Fruit fly (Drosophila melanogaster) whole organism, prepupa: ENCODE measurements around the gene Spn28Da.

Source experiments
- Blimp-1 ChIP-seq: fragments of 200-800 bp; sonication (Bioruptor generic); optimal IDR thresholded peaks from 3 replicates; lab custom pipeline; 2017; ENCODE audit warnings: missing biosample characterization, missing genetic modification characterization, mild to moderate bottlenecking, moderate library complexity, missing genetic modification reagents
- CG10631 ChIP-seq: fragments of 200-800 bp; sonication (Bioruptor generic); optimal IDR thresholded peaks from 2 replicates; lab custom pipeline; 2016; ENCODE audit warnings: missing biosample characterization, missing genetic modification characterization
- CG10669 ChIP-seq: fragments of 200-800 bp; sonication (Bioruptor generic); optimal IDR thresholded peaks from 3 replicates; lab custom pipeline; 2018; ENCODE audit warnings: missing biosample characterization, mild to moderate bottlenecking, missing genetic modification characterization, moderate library complexity
- CG11294 ChIP-seq: fragments of 200-800 bp; sonication (Bioruptor generic); IDR thresholded peaks from 2 replicates; pipeline ENCODE4 v1.3.6; 2022; ENCODE audit warnings: missing biosample characterization, missing genetic modification characterization
- CG11902 ChIP-seq: fragments of 200-800 bp; sonication (Bioruptor generic); optimal IDR thresholded peaks from 3 replicates; lab custom pipeline; 2016; ENCODE audit warnings: missing biosample characterization, missing genetic modification characterization
- CG15336 ChIP-seq: fragments of 200-800 bp; sonication (Bioruptor generic); IDR thresholded peaks from 2 replicates; pipeline ENCODE4 v1.3.6; 2022; ENCODE audit warnings: missing biosample characterization, missing genetic modification characterization
- CG16779 ChIP-seq: fragments of 200-800 bp; sonication (Bioruptor generic); optimal IDR thresholded peaks from 3 replicates; lab custom pipeline; 2017; ENCODE audit warnings: missing biosample characterization, mild to moderate bottlenecking, missing genetic modification characterization
- CG31627 ChIP-seq: fragments of 200-800 bp; sonication (Bioruptor generic); optimal IDR thresholded peaks from 3 replicates; lab custom pipeline; 2016; ENCODE audit warnings: missing biosample characterization, missing genetic modification characterization
- CG32006 ChIP-seq: fragments of 200-800 bp; sonication (Bioruptor generic); optimal IDR thresholded peaks from 3 replicates; lab custom pipeline; 2017; ENCODE audit warnings: missing biosample characterization, mild to moderate bottlenecking, missing genetic modification characterization
- CG3919 ChIP-seq: fragments of 200-800 bp; sonication (Bioruptor generic); optimal IDR thresholded peaks from 3 replicates; lab custom pipeline; 2016; ENCODE audit warnings: missing biosample characterization, missing genetic modification characterization
- CG4318 ChIP-seq: fragments of 200-800 bp; sonication (Bioruptor generic); optimal IDR thresholded peaks from 3 replicates; lab custom pipeline; 2017; ENCODE audit warnings: missing biosample characterization, mild to moderate bottlenecking, missing genetic modification characterization
- CG6163 ChIP-seq: fragments of 200-800 bp; sonication (Bioruptor generic); IDR thresholded peaks from 3 replicates; pipeline ENCODE4 v1.3.6; 2022; ENCODE audit warnings: missing biosample characterization, missing genetic modification characterization
- CG6792 ChIP-seq: fragments of 200-800 bp; sonication (Bioruptor generic); optimal IDR thresholded peaks from 3 replicates; lab custom pipeline; 2016; ENCODE audit warnings: missing biosample characterization, missing genetic modification characterization
- CG6808 ChIP-seq: fragments of 200-800 bp; sonication (Bioruptor generic); optimal IDR thresholded peaks from 3 replicates; lab custom pipeline; 2017; ENCODE audit warnings: missing biosample characterization, missing genetic modification characterization, mild to moderate bottlenecking, moderate library complexity, missing genetic modification reagents
- CG6854 ChIP-seq: fragments of 200-800 bp; sonication (Bioruptor generic); optimal IDR thresholded peaks from 2 replicates; lab custom pipeline; 2017; ENCODE audit warnings: missing biosample characterization, mild to moderate bottlenecking, missing genetic modification characterization
- CG7368 ChIP-seq: fragments of 200-800 bp; sonication (Bioruptor generic); optimal IDR thresholded peaks from 3 replicates; lab custom pipeline; 2016; ENCODE audit warnings: missing biosample characterization, missing genetic modification characterization
- CG8319 ChIP-seq: fragments of 200-800 bp; sonication (Bioruptor generic); optimal IDR thresholded peaks from 3 replicates; lab custom pipeline; 2016; ENCODE audit warnings: missing biosample characterization, missing genetic modification characterization
- CG8632 ChIP-seq: fragments of 200-800 bp; sonication (Bioruptor generic); optimal IDR thresholded peaks from 3 replicates; lab custom pipeline; 2016; ENCODE audit warnings: missing biosample characterization, missing genetic modification characterization
- CG9139 ChIP-seq: fragments of 200-800 bp; sonication (Bioruptor generic); optimal IDR thresholded peaks from 3 replicates; lab custom pipeline; 2017; ENCODE audit warnings: missing biosample characterization, mild to moderate bottlenecking, missing genetic modification characterization
- Eip75B ChIP-seq: fragments of 200-800 bp; sonication (Bioruptor generic); optimal IDR thresholded peaks from 3 replicates; lab custom pipeline; 2016; ENCODE audit warnings: missing biosample characterization, missing genetic modification characterization
- Eip78C ChIP-seq: fragments of 200-800 bp; sonication (Bioruptor generic); peaks from one replicate; lab custom pipeline; 2016; ENCODE audit warnings: missing biosample characterization, missing genetic modification characterization
- Ets21C ChIP-seq: fragments of 200-800 bp; sonication (Bioruptor generic); optimal IDR thresholded peaks from 3 replicates; lab custom pipeline; 2016; ENCODE audit warnings: missing biosample characterization, missing genetic modification characterization
- Ets96B ChIP-seq: fragments of 200-800 bp; optimal IDR thresholded peaks from 2 replicates; lab custom pipeline; 2019; ENCODE audit warnings: missing biosample characterization, mild to moderate bottlenecking, missing genetic modification characterization, moderate library complexity
- Hr38 ChIP-seq: sonication (Bioruptor generic); optimal IDR thresholded peaks from 2 replicates; lab custom pipeline; 2016; ENCODE audit warnings: missing biosample characterization, missing genetic modification characterization
- Hr39 ChIP-seq: fragments of 200-800 bp; sonication (Bioruptor generic); optimal IDR thresholded peaks from 2 replicates; lab custom pipeline; 2016; ENCODE audit warnings: missing biosample characterization, missing genetic modification characterization
- Lpt ChIP-seq: fragments of 200-800 bp; sonication (Bioruptor generic); optimal IDR thresholded peaks from 3 replicates; lab custom pipeline; 2016; ENCODE audit warnings: missing biosample characterization, missing genetic modification characterization
- Met ChIP-seq: fragments of 200-800 bp; sonication (Bioruptor generic); optimal IDR thresholded peaks from 3 replicates; lab custom pipeline; 2016; ENCODE audit warnings: missing biosample characterization, missing genetic modification characterization
- Smox ChIP-seq: fragments of 200-800 bp; sonication (Bioruptor generic); optimal IDR thresholded peaks from 3 replicates; lab custom pipeline; 2016; ENCODE audit warnings: missing biosample characterization, missing genetic modification characterization
- Sox102F ChIP-seq: fragments of 200-800 bp; sonication (Bioruptor generic); optimal IDR thresholded peaks from 2 replicates; lab custom pipeline; 2016; ENCODE audit warnings: missing biosample characterization, mild to moderate bottlenecking, missing genetic modification characterization
- Sox14 ChIP-seq: fragments of 200-800 bp; sonication (Bioruptor generic); optimal IDR thresholded peaks from 3 replicates; lab custom pipeline; 2016; ENCODE audit warnings: missing biosample characterization, missing genetic modification characterization
- acj6 ChIP-seq: fragments of 200-800 bp; sonication (Bioruptor generic); optimal IDR thresholded peaks from 3 replicates; lab custom pipeline; 2016; ENCODE audit warnings: missing biosample characterization, missing genetic modification characterization
- cyc ChIP-seq: fragments of 200-800 bp; sonication (Bioruptor generic); optimal IDR thresholded peaks from 3 replicates; lab custom pipeline; 2016; ENCODE audit warnings: missing biosample characterization, missing genetic modification characterization
- dac ChIP-seq: fragments of 200-800 bp; sonication (Bioruptor generic); optimal IDR thresholded peaks from 2 replicates; lab custom pipeline; 2017; ENCODE audit warnings: missing biosample characterization, mild to moderate bottlenecking, missing genetic modification characterization
- dsx ChIP-seq: fragments of 200-800 bp; optimal IDR thresholded peaks from 3 replicates; lab custom pipeline; 2019; ENCODE audit warnings: missing biosample characterization, mild to moderate bottlenecking, missing genetic modification characterization, moderate library complexity; ENCODE audit not compliant: poor library complexity, severe bottlenecking
- eg ChIP-seq: fragments of 200-800 bp; sonication (Bioruptor generic); IDR thresholded peaks from 3 replicates; pipeline ENCODE4 v1.3.6; 2022; ENCODE audit warnings: missing biosample characterization, missing genetic modification characterization
- esn ChIP-seq: fragments of 200-800 bp; sonication (Bioruptor generic); optimal IDR thresholded peaks from 2 replicates; lab custom pipeline; 2016; ENCODE audit warnings: missing biosample characterization, mild to moderate bottlenecking, missing genetic modification characterization, moderate library complexity
- fd59A ChIP-seq: fragments of 200-800 bp; sonication (Bioruptor generic); optimal IDR thresholded peaks from 2 replicates; lab custom pipeline; 2017; ENCODE audit warnings: missing biosample characterization, mild to moderate bottlenecking, missing genetic modification characterization, missing genetic modification reagents
- fd85E ChIP-seq: fragments of 200-800 bp; sonication (Bioruptor generic); optimal IDR thresholded peaks from 3 replicates; lab custom pipeline; 2016; ENCODE audit warnings: missing biosample characterization, missing genetic modification characterization
- lz ChIP-seq: fragments of 200-800 bp; sonication (Bioruptor generic); optimal IDR thresholded peaks from 3 replicates; lab custom pipeline; 2016; ENCODE audit warnings: missing biosample characterization, missing genetic modification characterization
- net ChIP-seq: fragments of 200-800 bp; sonication (Bioruptor generic); optimal IDR thresholded peaks from 3 replicates; lab custom pipeline; 2016; ENCODE audit warnings: missing biosample characterization, missing genetic modification characterization
- pdm3 ChIP-seq: fragments of 200-800 bp; sonication (Bioruptor generic); optimal IDR thresholded peaks from 3 replicates; lab custom pipeline; 2016; ENCODE audit warnings: missing biosample characterization, missing genetic modification characterization
- salr ChIP-seq, 2 experiments: fragments of 200-800 bp; sonication (Bioruptor generic); optimal IDR thresholded peaks; 3 replicates each; lab custom pipeline; 2016 to 2018; ENCODE audit warnings: missing biosample characterization in 2 of 2, missing genetic modification characterization in 2 of 2, mild to moderate bottlenecking in 1 of 2
- spab ChIP-seq: fragments of 200-800 bp; sonication (Bioruptor generic); optimal IDR thresholded peaks from 2 replicates; lab custom pipeline; 2017; ENCODE audit warnings: missing biosample characterization, mild to moderate bottlenecking, missing genetic modification characterization, missing genetic modification reagents
- ss ChIP-seq, 2 experiments: fragments of 200-800 bp; sonication (Bioruptor generic); optimal IDR thresholded peaks; 2 replicates in 1 of 2; 3 replicates in 1 of 2; lab custom pipeline; 2017 to 2018; ENCODE audit warnings: mild to moderate bottlenecking in 2 of 2, missing biosample characterization in 2 of 2, missing genetic modification characterization in 2 of 2, moderate library complexity in 1 of 2
- svp ChIP-seq: fragments of 200-800 bp; sonication (Bioruptor generic); peaks from one replicate; lab custom pipeline; 2016; ENCODE audit warnings: missing biosample characterization, missing genetic modification characterization
- vri ChIP-seq: fragments of 200-800 bp; sonication (Bioruptor generic); optimal IDR thresholded peaks from 3 replicates; lab custom pipeline; 2016; ENCODE audit warnings: missing biosample characterization, mild to moderate bottlenecking, missing genetic modification characterization

Gene Spn28Da

dm6 chr2L:7909327-7909804 is 20.4 kb upstream of the Spn28Da start (continued):
- TF ChIP-seq Sox102F (GFP tag; lab: Kevin White, UChicago) = peak; percentile 73
- TF ChIP-seq dsx (GFP tag; lab: Kevin White, UChicago) = peak; percentile 75
- TF ChIP-seq net (GFP tag; lab: Kevin White, UChicago) = peak; percentile 3
- TF ChIP-seq salr (GFP tag; optimal IDR thresholded peaks at IDR 0.05; lab: Kevin White, UChicago) = no peak
- TF ChIP-seq CG15336 (GFP tag; lab: Robert Waterston, UW) = no peak
- TF ChIP-seq Ets96B (tag; lab: Kevin White, UChicago) = peak; percentile 57
- TF ChIP-seq pdm3 (GFP tag; lab: Kevin White, UChicago) = peak; percentile 31
- no peak for TF ChIP-seq fd85E (GFP tag; lab: Kevin White, UChicago)
- TF ChIP-seq esn (GFP tag; lab: Kevin White, UChicago) = peak; percentile 74
- TF ChIP-seq CG8632 = peak; percentile 34
- no peak for TF ChIP-seq Lpt
- peak; percentile 26 for TF ChIP-seq Hr39 (GFP tag; lab: Kevin White, UChicago)
- peak; percentile 3 for TF ChIP-seq CG8319
- peak; percentile 1 for TF ChIP-seq CG9139 (GFP tag; lab: Kevin White, UChicago)

- TF ChIP-seq CG6163 (GFP tag; lab: Robert Waterston, UW) (0 out of 3 replicates have a peak, but pooled peaks have one; percentile 10), esn (GFP tag; lab: Kevin White, UChicago) (no peak), CG8319 (no peak), Eip75B (no peak), eg (no peak), dsx (GFP tag; lab: Kevin White, UChicago) (peak; percentile 86), CG10669 (GFP tag; lab: Kevin White, UChicago) (no peak), CG6792 (no peak), CG7368 (GFP tag; lab: Kevin White, UChicago) (no peak)
Measured at dm6 chr2L:7901833-7902232, 12.9 kb upstream of the Spn28Da start.

- TF ChIP-seq spab (GFP tag; lab: Kevin White, UChicago) (peak; percentile 97), CG3919 (GFP tag; lab: Kevin White, UChicago) (peak; percentile 97), dac (GFP tag; lab: Kevin White, UChicago) (peak; percentile 96), Smox (GFP tag; lab: Kevin White, UChicago) (peak; percentile 82), CG8319 (peak; percentile 89), CG4318 (GFP tag; lab: Kevin White, UChicago) (peak; percentile 95), Sox102F (GFP tag; lab: Kevin White, UChicago) (peak; percentile 86), Hr39 (GFP tag; lab: Kevin White, UChicago) (peak; percentile 83), CG6792 (peak; percentile 93), CG16779 (peak; percentile 89), vri (GFP tag; lab: Kevin White, UChicago) (peak; percentile 63), cyc (GFP tag; lab: Kevin White, UChicago) (peak; percentile 89), Hr38 (GFP tag; lab: Kevin White, UChicago) (peak; percentile 35), CG6854 (GFP tag; lab: Kevin White, UChicago) (peak; percentile 89), esn (GFP tag; lab: Kevin White, UChicago) (peak; percentile 91), CG32006 (GFP tag; lab: Kevin White, UChicago) (peak; percentile 98), fd59A (GFP tag; lab: Kevin White, UChicago) (peak; percentile 97), Ets21C (GFP tag; lab: Kevin White, UChicago) (peak; percentile 74), ss (GFP tag; optimal IDR thresholded peaks at IDR 0.05; lab: Kevin White, UChicago) (peak; percentile 95 to 96), CG6808 (GFP tag; lab: Kevin White, UChicago) (peak; percentile 97), CG31627 (peak; percentile 84), lz (GFP tag; lab: Kevin White, UChicago) (peak; percentile 88), Blimp-1 (GFP tag; lab: Kevin White, UChicago) (peak; percentile 61), Sox14 (GFP tag; lab: Kevin White, UChicago) (peak; percentile 95), Lpt (peak; percentile 95), Eip78C (GFP tag; lab: Kevin White, UChicago) (peak; percentile 99), CG11902 (GFP tag; lab: Kevin White, UChicago) (peak; percentile 90), Met (GFP tag; lab: Kevin White, UChicago) (peak; percentile 88), salr (GFP tag; optimal IDR thresholded peaks at IDR 0.05; lab: Kevin White, UChicago) (peak; percentile 93 to 95), CG11294 (GFP tag; lab: Robert Waterston, UW) (peak; percentile 83), CG10631 (GFP tag; lab: Kevin White, UChicago) (peak; percentile 95), dsx (GFP tag; lab: Kevin White, UChicago) (peak; percentile 97), svp (GFP tag; lab: Kevin White, UChicago) (peak; percentile 97), CG10669 (GFP tag; lab: Kevin White, UChicago) (peak; percentile 96), acj6 (GFP tag; lab: Kevin White, UChicago) (peak; percentile 93), net (GFP tag; lab: Kevin White, UChicago) (peak; percentile 94)
Measured at dm6 chr2L:7899949-7900348, 11.0 kb upstream of the Spn28Da start.
